Fruit fly (Drosophila melanogaster) whole organism, wandering third instar larva: ENCODE measurements around the gene CG46309.

ENCODE experiments used
- Abd-B ChIP-seq: fragments of >200 bp; optimal IDR thresholded peaks from 2 replicates; lab custom pipeline; 2017; ENCODE audit warnings: missing biosample characterization, missing genetic modification characterization
- CG9705 ChIP-seq: fragments of 200-800 bp; sonication (Bioruptor generic); optimal IDR thresholded peaks from 2 replicates; lab custom pipeline; 2018; ENCODE audit warnings: missing biosample characterization, mild to moderate bottlenecking, missing genetic modification characterization
- CrebA ChIP-seq: fragments of 200-800 bp; sonication (Bioruptor generic); optimal IDR thresholded peaks from 2 replicates; lab custom pipeline; 2016; ENCODE audit warnings: missing biosample characterization, mild to moderate bottlenecking, missing genetic modification characterization, borderline replicate concordance
- GATAd ChIP-seq: sonication (Bioruptor generic); optimal IDR thresholded peaks from 2 replicates; lab custom pipeline; 2016; ENCODE audit warnings: missing biosample characterization, missing genetic modification characterization
- HLH106 ChIP-seq: fragments of 200-800 bp; optimal IDR thresholded peaks from 3 replicates; lab custom pipeline; 2019; ENCODE audit warnings: missing biosample characterization, mild to moderate bottlenecking, missing genetic modification characterization, moderate library complexity
- Hnf4 ChIP-seq: fragments of 200-800 bp; sonication (Bioruptor generic); optimal IDR thresholded peaks from 2 replicates; lab custom pipeline; 2016; ENCODE audit warnings: missing biosample characterization, mild to moderate bottlenecking, missing genetic modification characterization
- Hr78 ChIP-seq: fragments of >200 bp; optimal IDR thresholded peaks from 2 replicates; lab custom pipeline; 2017; ENCODE audit warnings: missing biosample characterization, missing genetic modification characterization
- Hr83 ChIP-seq: fragments of 200-300 bp; sonication (Bioruptor generic); optimal IDR thresholded peaks from 2 replicates; lab custom pipeline; 2016; ENCODE audit warnings: missing biosample characterization, mild to moderate bottlenecking, missing genetic modification characterization, moderate library complexity; ENCODE audit not compliant: poor library complexity, severe bottlenecking
- Jra ChIP-seq: sonication (Bioruptor generic); optimal IDR thresholded peaks from 2 replicates; lab custom pipeline; 2016; ENCODE audit warnings: missing biosample characterization, missing genetic modification characterization
- Mio ChIP-seq: sonication (Bioruptor generic); optimal IDR thresholded peaks from 2 replicates; lab custom pipeline; 2016; ENCODE audit warnings: missing biosample characterization, missing genetic modification characterization
- Myc ChIP-seq: fragments of >200 bp; optimal IDR thresholded peaks from 2 replicates; lab custom pipeline; 2017
- N ChIP-seq: fragments of >200 bp; optimal IDR thresholded peaks from 2 replicates; lab custom pipeline; 2018; ENCODE audit warnings: missing biosample characterization, missing external identifiers, missing genetic modification characterization
- OdsH ChIP-seq: fragments of 200-800 bp; sonication (Bioruptor generic); optimal IDR thresholded peaks from 2 replicates; lab custom pipeline; 2016; ENCODE audit warnings: missing biosample characterization, mild to moderate bottlenecking, missing genetic modification characterization
- Rel ChIP-seq, 2 experiments: fragments of 200-800 bp; sonication (Bioruptor generic) in 1 of 2; optimal IDR thresholded peaks; 2 replicates in 1 of 2; 3 replicates in 1 of 2; lab custom pipeline; 2016 to 2019; ENCODE audit warnings: mild to moderate bottlenecking in 2 of 2, missing biosample characterization in 2 of 2, missing genetic modification characterization in 2 of 2, moderate library complexity in 1 of 2
- Sp1 ChIP-seq: fragments of 200-800 bp; sonication (Bioruptor generic); optimal IDR thresholded peaks from 3 replicates; lab custom pipeline; 2019; ENCODE audit warnings: missing biosample characterization, mild to moderate bottlenecking, missing genetic modification characterization, moderate library complexity
- Vsx2 ChIP-seq: fragments of 200-300, 225-300 bp; sonication (Bioruptor generic); optimal IDR thresholded peaks from 2 replicates; lab custom pipeline; 2018; ENCODE audit warnings: missing biosample characterization, missing genetic modification characterization; ENCODE audit not compliant: partially characterized antibody
- br ChIP-seq: fragments of 200-800 bp; sonication (Bioruptor generic); optimal IDR thresholded peaks from 2 replicates; lab custom pipeline; 2016; ENCODE audit warnings: missing biosample characterization, missing genetic modification characterization
- brk ChIP-seq: fragments of 200-800 bp; sonication (Bioruptor generic); optimal IDR thresholded peaks from 2 replicates; lab custom pipeline; 2016; ENCODE audit warnings: missing biosample characterization, mild to moderate bottlenecking, missing genetic modification characterization
- dl ChIP-seq, 2 experiments: fragments of 175-275, 200-275 bp in 1 of 2; fragments of 200-275 bp in 1 of 2; sonication (Bioruptor generic); optimal IDR thresholded peaks; lab custom pipeline; 2018; ENCODE audit warnings: mild to moderate bottlenecking in 2 of 2, missing biosample characterization in 2 of 2, missing genetic modification characterization in 2 of 2, moderate library complexity in 2 of 2; ENCODE audit not compliant: partially characterized antibody in 2 of 2, insufficient read depth in 1 of 2
- dsf ChIP-seq: sonication (Bioruptor generic); optimal IDR thresholded peaks from 2 replicates; lab custom pipeline; 2016; ENCODE audit warnings: missing biosample characterization, missing genetic modification characterization, borderline replicate concordance
- ey ChIP-seq: fragments of 200-800 bp; sonication (Bioruptor generic); optimal IDR thresholded peaks from 2 replicates; lab custom pipeline; 2016; ENCODE audit warnings: missing biosample characterization, missing genetic modification characterization
- foxo ChIP-seq, 2 experiments: fragments of 200-800 bp; sonication (Bioruptor generic); optimal IDR thresholded peaks; 2 replicates in 1 of 2; 3 replicates in 1 of 2; lab custom pipeline; 2016 to 2017; ENCODE audit warnings: missing biosample characterization in 2 of 2, missing genetic modification characterization in 2 of 2
- fru ChIP-seq: fragments of 200-800 bp; sonication (Bioruptor generic); optimal IDR thresholded peaks from 3 replicates; lab custom pipeline; 2016; ENCODE audit warnings: missing biosample characterization, mild to moderate bottlenecking, missing genetic modification characterization
- h ChIP-seq: fragments of 200-800 bp; sonication (Bioruptor generic); optimal IDR thresholded peaks from 3 replicates; lab custom pipeline; 2016; ENCODE audit warnings: missing biosample characterization, mild to moderate bottlenecking, missing genetic modification characterization
- jim ChIP-seq: fragments of 175-275, 200-325 bp; sonication (Bioruptor generic); optimal IDR thresholded peaks from 2 replicates; lab custom pipeline; 2016; ENCODE audit warnings: missing biosample characterization, mild to moderate bottlenecking, missing genetic modification characterization
- pan ChIP-seq: fragments of >200 bp; optimal IDR thresholded peaks from 2 replicates; lab custom pipeline; 2017
- psq ChIP-seq: fragments of 200-800 bp; sonication (Bioruptor generic); optimal IDR thresholded peaks from 3 replicates; lab custom pipeline; 2017; ENCODE audit warnings: missing biosample characterization, mild to moderate bottlenecking, missing genetic modification characterization, moderate library complexity
- rgr ChIP-seq: fragments of 200-800 bp; sonication (Bioruptor generic); optimal IDR thresholded peaks from 3 replicates; lab custom pipeline; 2016; ENCODE audit warnings: missing biosample characterization, mild to moderate bottlenecking, missing genetic modification characterization
- sv ChIP-seq: fragments of 200-800 bp; sonication (Bioruptor generic); optimal IDR thresholded peaks from 3 replicates; lab custom pipeline; 2016; ENCODE audit warnings: missing biosample characterization, missing genetic modification characterization
- tai ChIP-seq: sonication (Bioruptor generic); optimal IDR thresholded peaks from 2 replicates; lab custom pipeline; 2016; ENCODE audit warnings: missing biosample characterization, missing genetic modification characterization
- usp ChIP-seq: fragments of >200 bp; optimal IDR thresholded peaks from 2 replicates; lab custom pipeline; 2017; ENCODE audit warnings: missing biosample characterization, missing genetic modification characterization
- woc ChIP-seq: sonication (Bioruptor generic); optimal IDR thresholded peaks from 2 replicates; lab custom pipeline; 2016; ENCODE audit warnings: missing biosample characterization, mild to moderate bottlenecking, missing genetic modification characterization

Gene CG46309

dm6 chr2L:16263723-16264122 is 12.1 kb upstream of the CG46309 start:
- TF ChIP-seq Hr78 (GFP tag; lab: Kevin White, UChicago) (no peak), Abd-B (GFP tag; lab: Kevin White, UChicago) (no peak), pan (lab: Kevin White, UChicago) (no peak), CG9705 (GFP tag; lab: Kevin White, UChicago) (no peak), OdsH (GFP tag; lab: Kevin White, UChicago) (no peak), N (GFP tag; lab: Kevin White, UChicago) (no peak)

dm6 chr2L:16261576-16262217 is 10.1 kb upstream of the CG46309 start, which contains the start of the genes twe and CG4935:
Gene twe, minus strand, starts transcription at chr2L:16261877.
Gene CG4935, plus strand, starts transcription at chr2L:16262141.
- no peak for TF ChIP-seq CG9705 (GFP tag; lab: Kevin White, UChicago)
- TF ChIP-seq OdsH (GFP tag; lab: Kevin White, UChicago), result peak; percentile 4
- peak; percentile 1 for TF ChIP-seq psq (GFP tag; lab: Kevin White, UChicago)
- no peak for TF ChIP-seq Rel (GFP tag; optimal IDR thresholded peaks at IDR 0.05; lab: Kevin White, UChicago)
- no peak for TF ChIP-seq Rel (tag; optimal IDR thresholded peaks at IDR 0.05; lab: Kevin White, UChicago)
- TF ChIP-seq rgr (GFP tag; lab: Kevin White, UChicago), result peak; percentile 36
- TF ChIP-seq dl (GFP tag; optimal IDR thresholded peaks at IDR 0.05; lab: Kevin White, UChicago; ENCODE audit: insufficient read depth in 1 of 2, partially characterized antibody in 2 of 2), result no peak
- TF ChIP-seq CrebA (GFP tag; lab: Kevin White, UChicago), result no peak
- TF ChIP-seq br, result no peak
- peak; percentile 40 for TF ChIP-seq Myc (lab: Kevin White, UChicago)
- TF ChIP-seq HLH106 (tag; lab: Kevin White, UChicago), result no peak
- no peak for TF ChIP-seq GATAd (GFP tag; lab: Kevin White, UChicago)
- no peak for TF ChIP-seq foxo (GFP tag; optimal IDR thresholded peaks at IDR 0.05; lab: Kevin White, UChicago)
- TF ChIP-seq, all 38 proteins: peak for 4

dm6 chr2L:16257227-16258071 is 5.9 kb upstream of the CG46309 start, which contains the start of the genes PRL-1 and EndoGI:
Gene PRL-1, minus strand, starts transcription at chr2L:16257606.
Gene EndoGI, plus strand, starts transcription at chr2L:16257688.
- peak; percentile 46 for TF ChIP-seq woc (GFP tag; lab: Kevin White, UChicago)
- TF ChIP-seq pan (lab: Kevin White, UChicago), result no peak
- peak; percentile 66 for TF ChIP-seq Hr83 (GFP tag; lab: Kevin White, UChicago)
- peak; percentile 19 for TF ChIP-seq CG9705 (GFP tag; lab: Kevin White, UChicago)
- peak; percentile 37 for TF ChIP-seq ey (GFP tag; lab: Kevin White, UChicago)
- peak; percentile 51 for TF ChIP-seq sv (GFP tag; lab: Kevin White, UChicago)
- TF ChIP-seq Hnf4 (GFP tag; lab: Kevin White, UChicago), result peak; percentile 78
- peak; percentile 72 for TF ChIP-seq rgr (GFP tag; lab: Kevin White, UChicago)
- TF ChIP-seq psq (GFP tag; lab: Kevin White, UChicago), result peak; percentile 71
- peak; percentile 5 for TF ChIP-seq Jra
- peak; percentile 81 for TF ChIP-seq HLH106 (tag; lab: Kevin White, UChicago)
- TF ChIP-seq Vsx2 (GFP tag; lab: Kevin White, UChicago), result peak; percentile 72
- peak; percentile 72 for TF ChIP-seq OdsH (GFP tag; lab: Kevin White, UChicago)
- peak; percentile 25 to 79 for TF ChIP-seq foxo (GFP tag; optimal IDR thresholded peaks at IDR 0.05; lab: Kevin White, UChicago)
- peak; percentile 57 for TF ChIP-seq h (GFP tag; lab: Kevin White, UChicago)
- TF ChIP-seq dsf (GFP tag; lab: Kevin White, UChicago), result peak; percentile 10
- no peak for TF ChIP-seq usp (GFP tag; lab: Kevin White, UChicago)
- peak; percentile 86 for TF ChIP-seq Sp1 (GFP tag; lab: Kevin White, UChicago)
- TF ChIP-seq N (GFP tag; lab: Kevin White, UChicago), result peak; percentile 39
- no peak for TF ChIP-seq Rel (GFP tag; optimal IDR thresholded peaks at IDR 0.05; lab: Kevin White, UChicago)
- peak; percentile 53 for TF ChIP-seq Rel (tag; optimal IDR thresholded peaks at IDR 0.05; lab: Kevin White, UChicago)
- TF ChIP-seq tai (GFP tag; lab: Kevin White, UChicago), result no peak
- peak; percentile 46 for TF ChIP-seq fru
- no peak for TF ChIP-seq jim (GFP tag; lab: Kevin White, UChicago)
- TF ChIP-seq Mio (GFP tag; lab: Kevin White, UChicago), result no peak
- peak; percentile 35 for TF ChIP-seq br
- TF ChIP-seq brk, result peak; percentile 86
- TF ChIP-seq Myc (lab: Kevin White, UChicago), result no peak
